Fruit fly (Drosophila melanogaster): ENCODE results near the gene CG32512.

DNA sequence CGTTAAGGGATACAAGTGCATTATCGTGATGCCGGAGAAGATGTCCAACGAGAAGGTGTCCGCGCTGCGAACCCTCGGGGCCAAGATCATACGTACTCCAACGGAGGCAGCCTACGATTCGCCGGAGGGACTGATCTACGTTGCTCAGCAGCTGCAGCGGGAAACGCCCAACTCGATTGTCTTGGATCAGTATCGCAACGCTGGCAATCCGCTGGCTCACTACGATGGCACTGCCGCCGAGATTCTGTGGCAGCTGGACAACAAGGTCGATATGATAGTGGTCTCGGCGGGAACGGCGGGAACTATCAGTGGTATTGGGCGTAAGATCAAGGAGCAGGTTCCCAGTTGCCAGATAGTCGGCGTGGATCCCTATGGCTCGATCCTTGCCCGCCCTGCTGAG is 19.6 kb downstream of the CG32512 start:
- TF ChIP-seq CG9705 (GFP tag; optimal IDR thresholded peaks at IDR 0.05) (no peak), psq (GFP tag; optimal IDR thresholded peaks at IDR 0.05) (no peak), Hr83 (GFP tag; optimal IDR thresholded peaks at IDR 0.05; ENCODE audit: poor library complexity, severe bottlenecking) (no peak), HLH106 (tag; optimal IDR thresholded peaks at IDR 0.05) (no peak), h (GFP tag; optimal IDR thresholded peaks at IDR 0.05) (no peak), sv (GFP tag; optimal IDR thresholded peaks at IDR 0.05) (no peak), jim (GFP tag; optimal IDR thresholded peaks at IDR 0.05) (no peak), brk (GFP tag; optimal IDR thresholded peaks at IDR 0.05) (no peak), Hr78 (GFP tag; optimal IDR thresholded peaks at IDR 0.05) (no peak), Dfd (GFP tag; optimal IDR thresholded peaks at IDR 0.05) (no peak), Hnf4 (GFP tag; optimal IDR thresholded peaks at IDR 0.05) (no peak), br (GFP tag; optimal IDR thresholded peaks at IDR 0.05) (no peak)
